Worm (Caenorhabditis elegans) whole organism, L1 larva: Measurements from ENCODE around the gene R05F9.11.

Experiments
- C04F5.9 ChIP-seq: sonication (generic microtip); optimal IDR thresholded peaks from 2 replicates; lab custom pipeline; 2016; ENCODE audit warnings: missing genetic modification characterization, missing compliant biosample characterization
- Y116A8C.19 ChIP-seq: sonication (generic microtip); optimal IDR thresholded peaks from 2 replicates; lab custom pipeline; 2016; ENCODE audit warnings: missing compliant biosample characterization, missing genetic modification characterization, borderline replicate concordance
- ama-1 ChIP-seq: fragments of 150-350 bp; optimal IDR thresholded peaks from 2 replicates; lab custom pipeline; 2014
- blmp-1 ChIP-seq: fragments of 150-350 bp; optimal IDR thresholded peaks from 2 replicates; lab custom pipeline; 2014; ENCODE audit warnings: missing biosample characterization, missing genetic modification characterization
- ceh-63 ChIP-seq: fragments of 200-800 bp; sonication (Bioruptor generic); optimal IDR thresholded peaks from 2 replicates; lab custom pipeline; 2018; ENCODE audit warnings: mild to moderate bottlenecking, missing genetic modification characterization, missing compliant biosample characterization
- ceh-8 ChIP-seq: fragments of 200-800 bp; sonication (Bioruptor generic); optimal IDR thresholded peaks from 2 replicates; lab custom pipeline; 2018; ENCODE audit warnings: mild to moderate bottlenecking, missing genetic modification characterization, moderate library complexity, missing compliant biosample characterization
- ces-1 ChIP-seq: fragments of 150-350 bp; optimal IDR thresholded peaks from 2 replicates; lab custom pipeline; 2014; ENCODE audit warnings: missing biosample characterization, missing genetic modification reagents, missing genetic modification characterization
- efl-1 ChIP-seq, 4 experiments: fragments of 150-350 bp; optimal IDR thresholded peaks in 3 of 4; peaks in 1 of 4; 1 replicate in 1 of 4; 2 replicates in 3 of 4; lab custom pipeline; 2014; ENCODE audit warnings: missing biosample characterization in 2 of 4, missing genetic modification characterization in 2 of 4, missing genetic modification reagents in 2 of 4
- egl-13 ChIP-seq: sonication (generic microtip); optimal IDR thresholded peaks from 2 replicates; lab custom pipeline; 2016; ENCODE audit warnings: missing genotype, missing genetic modification reagents, missing genetic modification characterization, missing compliant biosample characterization
- egl-27 ChIP-seq, 2 experiments: fragments of 150-350 bp in 1 of 2; sonication (generic microtip); optimal IDR thresholded peaks; 3 replicates each; lab custom pipeline; 2017 to 2018; ENCODE audit warnings: missing biosample characterization in 2 of 2, missing genetic modification characterization in 2 of 2, missing genetic modification reagents in 2 of 2
- elt-2 ChIP-seq: sonication (generic microtip); optimal IDR thresholded peaks from 2 replicates; lab custom pipeline; 2016; ENCODE audit warnings: missing genetic modification characterization, mild to moderate bottlenecking, inconsistent platforms, missing compliant biosample characterization, missing genetic modification reagents
- fkh-10 ChIP-seq: sonication (generic microtip); optimal IDR thresholded peaks from 2 replicates; lab custom pipeline; 2017; ENCODE audit warnings: missing biosample characterization, missing genetic modification reagents, missing genetic modification characterization
- fkh-4 ChIP-seq: sonication (generic microtip); optimal IDR thresholded peaks from 2 replicates; lab custom pipeline; 2016; ENCODE audit warnings: missing compliant biosample characterization, missing genetic modification characterization, borderline replicate concordance
- fkh-8 ChIP-seq: sonication (generic microtip); optimal IDR thresholded peaks from 2 replicates; lab custom pipeline; 2016; ENCODE audit warnings: mild to moderate bottlenecking, missing genetic modification characterization, missing compliant biosample characterization
- hlh-17 ChIP-seq: fragments of 200-800 bp; sonication (Bioruptor generic); optimal IDR thresholded peaks from 2 replicates; lab custom pipeline; 2018; ENCODE audit warnings: missing genetic modification characterization, mild to moderate bottlenecking, missing compliant biosample characterization, moderate library complexity, borderline replicate concordance
- hlh-4 ChIP-seq: sonication (generic microtip); optimal IDR thresholded peaks from 2 replicates; lab custom pipeline; 2016; ENCODE audit warnings: mild to moderate bottlenecking, missing genetic modification characterization, missing compliant biosample characterization
- isw-1 ChIP-seq: fragments of 200-800 bp; sonication (Bioruptor generic); IDR thresholded peaks from 2 replicates; pipeline ENCODE4 v1.3.6; 2022; ENCODE audit warnings: missing genetic modification characterization, missing compliant biosample characterization
- jun-1 ChIP-seq: fragments of 150-350 bp; optimal IDR thresholded peaks from 2 replicates; lab custom pipeline; 2014; ENCODE audit warnings: missing biosample characterization, missing genetic modification reagents, missing genetic modification characterization
- lin-14 ChIP-seq: fragments of 200-800 bp; sonication (Bioruptor generic); optimal IDR thresholded peaks from 2 replicates; lab custom pipeline; 2018; ENCODE audit warnings: mild to moderate bottlenecking, missing genetic modification characterization, moderate library complexity, missing compliant biosample characterization
- lin-15B ChIP-seq: fragments of 150-350 bp; sonication (generic microtip); optimal IDR thresholded peaks from 3 replicates; lab custom pipeline; 2014; ENCODE audit warnings: missing biosample characterization, missing genetic modification characterization
- lin-35 ChIP-seq, 2 experiments: fragments of 150-350 bp; optimal IDR thresholded peaks; 2 replicates each; lab custom pipeline; 2014; ENCODE audit warnings: missing biosample characterization in 2 of 2, missing genetic modification characterization in 2 of 2, missing genetic modification reagents in 2 of 2
- nhr-20 ChIP-seq: sonication (generic microtip); optimal IDR thresholded peaks from 2 replicates; lab custom pipeline; 2016; ENCODE audit warnings: mild to moderate bottlenecking, missing genetic modification characterization, missing compliant biosample characterization
- nhr-47 ChIP-seq: sonication (generic microtip); optimal IDR thresholded peaks from 2 replicates; lab custom pipeline; 2016; ENCODE audit warnings: mild to moderate bottlenecking, missing genetic modification characterization, moderate library complexity, missing compliant biosample characterization
- nhr-71 ChIP-seq: sonication (generic microtip); optimal IDR thresholded peaks from 2 replicates; lab custom pipeline; 2016; ENCODE audit warnings: mild to moderate bottlenecking, missing genetic modification characterization, moderate library complexity, missing compliant biosample characterization
- nhr-77 ChIP-seq: fragments of 150-350 bp; optimal IDR thresholded peaks from 2 replicates; lab custom pipeline; 2014; ENCODE audit warnings: missing biosample characterization, missing genetic modification characterization
- nhr-85 ChIP-seq: sonication (generic microtip); peaks from one replicate; lab custom pipeline; 2016; ENCODE audit warnings: missing genetic modification characterization, inconsistent platforms, missing compliant biosample characterization
- pqm-1 ChIP-seq: sonication (generic microtip); optimal IDR thresholded peaks from 3 replicates; lab custom pipeline; 2017; ENCODE audit warnings: missing biosample characterization, missing genetic modification characterization
- rnt-1 ChIP-seq: sonication (generic microtip); optimal IDR thresholded peaks from 2 replicates; lab custom pipeline; 2016; ENCODE audit warnings: mild to moderate bottlenecking, missing genetic modification characterization, moderate library complexity, missing compliant biosample characterization
- skn-1 ChIP-seq: fragments of 150-350 bp; optimal IDR thresholded peaks from 2 replicates; lab custom pipeline; 2014; ENCODE audit warnings: missing biosample characterization, missing genetic modification characterization
- snpc-4 ChIP-seq: fragments of 150-350 bp; optimal IDR thresholded peaks from 2 replicates; lab custom pipeline; 2014; ENCODE audit warnings: missing biosample characterization, missing genetic modification characterization
- snu-23 ChIP-seq: sonication (generic microtip); optimal IDR thresholded peaks from 2 replicates; lab custom pipeline; 2016; ENCODE audit warnings: missing genetic modification characterization, missing compliant biosample characterization
- sup-37 ChIP-seq: fragments of 200-800 bp; sonication (Bioruptor generic); optimal IDR thresholded peaks from 2 replicates; lab custom pipeline; 2018; ENCODE audit warnings: mild to moderate bottlenecking, missing genetic modification characterization, missing compliant biosample characterization
- swsn-7 ChIP-seq: sonication (generic microtip); optimal IDR thresholded peaks from 2 replicates; lab custom pipeline; 2016; ENCODE audit warnings: missing genetic modification characterization, missing compliant biosample characterization
- unc-130 ChIP-seq: fragments of 150-350 bp; optimal IDR thresholded peaks from 2 replicates; lab custom pipeline; 2017; ENCODE audit warnings: missing biosample characterization, missing genetic modification characterization, inconsistent platforms
- unc-62 ChIP-seq: fragments of 150-350 bp; optimal IDR thresholded peaks from 2 replicates; lab custom pipeline; 2014; ENCODE audit warnings: missing biosample characterization, missing genetic modification reagents, missing genetic modification characterization
- unc-98 ChIP-seq: fragments of 200-800 bp; sonication (Bioruptor generic); IDR thresholded peaks from 2 replicates; pipeline ENCODE4 v1.3.6; 2022; ENCODE audit warnings: missing genetic modification characterization, missing compliant biosample characterization
- vab-15 ChIP-seq: sonication (generic microtip); optimal IDR thresholded peaks from 2 replicates; lab custom pipeline; 2017; ENCODE audit warnings: missing genotype, mild to moderate bottlenecking, missing genetic modification characterization, missing compliant biosample characterization
- zip-4 ChIP-seq: fragments of 200-800 bp; sonication (Bioruptor generic); optimal IDR thresholded peaks from 2 replicates; lab custom pipeline; 2018; ENCODE audit warnings: mild to moderate bottlenecking, missing genetic modification characterization, moderate library complexity, missing compliant biosample characterization
- ztf-4 ChIP-seq: fragments of 150-350 bp; optimal IDR thresholded peaks from 2 replicates; lab custom pipeline; 2014; ENCODE audit warnings: missing biosample characterization, missing genetic modification characterization

R05F9.11 gene

ce11 chrII:4888527-4889487 is 25.2 kb downstream of the R05F9.11 start, which contains the start of gene pgm-1 (continued):
- TF ChIP-seq pqm-1 (tag; lab: Kevin White, UChicago) (no peak), lin-35 (GFP tag; optimal IDR thresholded peaks at IDR 0.05; lab: Kevin White, UChicago) (peak in 1 of 2 experiments; percentile 35), snu-23 (GFP tag; lab: Kevin White, UChicago) (peak; percentile 45), egl-27 (tag; optimal IDR thresholded peaks at IDR 0.05; lab: Kevin White, UChicago) (no peak), unc-98 (GFP tag; lab: Robert Waterston, UW) (no peak), ces-1 (no peak), skn-1 (tag; lab: Kevin White, UChicago) (no peak), efl-1 (optimal IDR thresholded peaks at IDR 0.05; lab: Kevin White, UChicago) (peak; percentile 26 to 35), efl-1 (GFP tag; optimal IDR thresholded peaks at IDR 0.05 in 1 of 2; lab: Kevin White, UChicago) (no peak), vab-15 (tag; lab: Kevin White, UChicago) (no peak), swsn-7 (tag; lab: Kevin White, UChicago) (peak; percentile 7), unc-62 (GFP tag; lab: Kevin White, UChicago) (no peak), nhr-71 (tag; lab: Kevin White, UChicago) (peak; percentile 70), ztf-4 (tag; lab: Kevin White, UChicago) (no peak), jun-1 (tag; lab: Kevin White, UChicago) (no peak), blmp-1 (peak; percentile 25), fkh-8 (no peak), hlh-4 (tag; lab: Kevin White, UChicago) (no peak), snpc-4 (no peak), nhr-47 (tag; lab: Kevin White, UChicago) (no peak), fkh-4 (tag; lab: Kevin White, UChicago) (no peak), hlh-17 (GFP tag; lab: Kevin White, UChicago) (no peak)

ce11 chrII:4885976-4886375 is 28.0 kb downstream of the R05F9.11 start, which contains the start of gene R05F9.7:
TSS of gene R05F9.7 (plus strand) at chrII:4886276.
- TF ChIP-seq zip-4 (GFP tag; lab: Kevin White, UChicago) = no peak

- TF ChIP-seq ama-1 (no peak), efl-1 (optimal IDR thresholded peaks at IDR 0.05; lab: Kevin White, UChicago) (no peak), efl-1 (GFP tag; optimal IDR thresholded peaks at IDR 0.05 in 1 of 2; lab: Kevin White, UChicago) (peak in 1 of 2 experiments; percentile 52)
These were observed 29.6 kb downstream of the R05F9.11 start for ce11 chrII:4884403-4884802.

- no peak for TF ChIP-seq nhr-85 (tag; lab: Kevin White, UChicago)
- TF ChIP-seq elt-2 (tag; lab: Kevin White, UChicago) = peak; percentile 10
These were observed 30.6 kb downstream of the R05F9.11 start, which contains the start of gene gst-8 for ce11 chrII:4883412-4883811. TSS of gene gst-8 (plus strand) at chrII:4883712.

- TF ChIP-seq nhr-47 (tag; lab: Kevin White, UChicago) = no peak
- peak; percentile 39 for TF ChIP-seq nhr-20 (tag; lab: Kevin White, UChicago)
- no peak for TF ChIP-seq ceh-8 (GFP tag; lab: Kevin White, UChicago)
- TF ChIP-seq zip-4 (GFP tag; lab: Kevin White, UChicago) = no peak
These were observed 31.5 kb downstream of the R05F9.11 start for ce11 chrII:4882498-4882897.

- no peak for TF ChIP-seq nhr-47 (tag; lab: Kevin White, UChicago)
- TF ChIP-seq lin-15B = no peak
- no peak for TF ChIP-seq nhr-77 (tag; lab: Kevin White, UChicago)
- TF ChIP-seq lin-14 (GFP tag; lab: Kevin White, UChicago) = peak; percentile 65
- TF ChIP-seq isw-1 (GFP tag; lab: Robert Waterston, UW) = no peak
- TF ChIP-seq egl-13 (tag; lab: Kevin White, UChicago) = no peak
- TF ChIP-seq fkh-8 = no peak
- no peak for TF ChIP-seq sup-37 (GFP tag; lab: Kevin White, UChicago)
- no peak for TF ChIP-seq fkh-10 (GFP tag; lab: Kevin White, UChicago)
- no peak for TF ChIP-seq hlh-4 (tag; lab: Kevin White, UChicago)
- TF ChIP-seq jun-1 (tag; lab: Kevin White, UChicago) = no peak
- no peak for TF ChIP-seq rnt-1 (tag; lab: Kevin White, UChicago)
- TF ChIP-seq C04F5.9 (tag; lab: Kevin White, UChicago) = no peak
- no peak for TF ChIP-seq Y116A8C.19 (tag; lab: Kevin White, UChicago)
- peak in 1 of 2 experiments; percentile 68 for TF ChIP-seq lin-35 (GFP tag; optimal IDR thresholded peaks at IDR 0.05; lab: Kevin White, UChicago)
- TF ChIP-seq ceh-63 (GFP tag; lab: Kevin White, UChicago) = no peak
- no peak for TF ChIP-seq unc-98 (GFP tag; lab: Robert Waterston, UW)
- no peak for TF ChIP-seq blmp-1
- no peak for TF ChIP-seq unc-130 (tag; lab: Kevin White, UChicago)
These were observed 32.3 kb downstream of the R05F9.11 start, which contains the start of gene gst-7 for ce11 chrII:4881727-4882126. TSS of gene gst-7 (plus strand) at chrII:4882062.
